Worm (Caenorhabditis elegans) whole organism, midembryonic: ENCODE results near the gene srbc-36.

ENCODE experiments used
- T22C8.4 ChIP-seq: fragments of 200-800 bp; sonication (Bioruptor generic); IDR thresholded peaks from 2 replicates; pipeline ENCODE4 v1.3.6; 2022; ENCODE audit warnings: missing genetic modification characterization, missing compliant biosample characterization
- cog-1 ChIP-seq: sonication (generic microtip); optimal IDR thresholded peaks from 2 replicates; lab custom pipeline; 2016; ENCODE audit warnings: missing genetic modification characterization, missing compliant biosample characterization
- flt-1 ChIP-seq: fragments of 200-800 bp; sonication (Bioruptor generic); IDR thresholded peaks from 2 replicates; pipeline ENCODE4 v1.3.6; 2022; ENCODE audit warnings: missing genetic modification characterization, missing compliant biosample characterization
- klf-2 ChIP-seq: fragments of 200-800 bp; sonication (Bioruptor generic); conservative IDR thresholded peaks from 2 replicates; pipeline ENCODE4 v1.3.6; 2022; ENCODE audit warnings: missing genetic modification reagents, missing genetic modification characterization, missing compliant biosample characterization
- med-1 ChIP-seq: sonication (generic microtip); optimal IDR thresholded peaks from 2 replicates; lab custom pipeline; 2017; ENCODE audit warnings: missing genetic modification characterization, mild to moderate bottlenecking, missing compliant biosample characterization, antibody characterized with exemption, missing genetic modification reagents; ENCODE audit not compliant: insufficient read depth
- ref-1 ChIP-seq: fragments of 200-800 bp; sonication (Bioruptor generic); conservative IDR thresholded peaks from 2 replicates; pipeline ENCODE4 v1.3.6; 2022; ENCODE audit warnings: missing genetic modification reagents, missing genetic modification characterization, missing compliant biosample characterization
- tab-1 ChIP-seq: fragments of 200-800 bp; sonication (Bioruptor generic); IDR thresholded peaks from 2 replicates; pipeline ENCODE4 v1.3.6; 2022; ENCODE audit warnings: missing genetic modification characterization, missing compliant biosample characterization
- ztf-23 ChIP-seq: fragments of 200-800 bp; sonication (Bioruptor generic); IDR thresholded peaks from 2 replicates; pipeline ENCODE4 v1.3.6; 2022; ENCODE audit warnings: missing genetic modification reagents, missing genetic modification characterization, missing compliant biosample characterization

DNA sequence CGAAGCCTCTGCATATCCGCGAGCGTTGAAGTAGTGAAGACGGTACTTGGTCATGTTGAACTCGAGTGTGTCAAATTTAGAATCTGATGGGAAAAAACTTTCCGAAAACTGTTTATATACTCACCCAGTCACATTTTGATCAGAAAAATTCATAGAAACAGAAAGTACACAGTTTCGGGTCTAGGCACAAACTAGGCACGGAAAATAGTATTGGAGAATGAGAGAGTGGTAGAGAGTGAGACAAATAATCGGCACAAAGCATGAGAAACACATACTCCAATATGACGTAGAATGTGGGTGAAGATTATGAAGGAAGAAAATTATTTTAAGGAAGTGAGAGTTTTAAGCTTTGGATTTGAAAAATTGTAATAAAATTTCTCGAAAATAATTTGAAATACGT lies 21.9 kb downstream of the srbc-36 start, which contains the start of gene gst-33:
- TF ChIP-seq tab-1 (GFP tag; lab: Robert Waterston, UW), result no peak
- no peak for TF ChIP-seq flt-1 (GFP tag; lab: Robert Waterston, UW)
- TF ChIP-seq cog-1 (tag; lab: Kevin White, UChicago), result no peak
- no peak for TF ChIP-seq T22C8.4 (GFP tag; lab: Robert Waterston, UW)
- TF ChIP-seq klf-2 (GFP tag; lab: Robert Waterston, UW), result no peak
- no peak for TF ChIP-seq ref-1 (GFP tag; lab: Robert Waterston, UW)
- no peak for TF ChIP-seq ztf-23 (GFP tag; lab: Robert Waterston, UW)
- TF ChIP-seq med-1 (GFP tag; lab: Kevin White, UChicago), result no peak
